Worm (Caenorhabditis elegans): ENCODE measurements around the gene C09F5.1.

C09F5.1 gene

DNA sequence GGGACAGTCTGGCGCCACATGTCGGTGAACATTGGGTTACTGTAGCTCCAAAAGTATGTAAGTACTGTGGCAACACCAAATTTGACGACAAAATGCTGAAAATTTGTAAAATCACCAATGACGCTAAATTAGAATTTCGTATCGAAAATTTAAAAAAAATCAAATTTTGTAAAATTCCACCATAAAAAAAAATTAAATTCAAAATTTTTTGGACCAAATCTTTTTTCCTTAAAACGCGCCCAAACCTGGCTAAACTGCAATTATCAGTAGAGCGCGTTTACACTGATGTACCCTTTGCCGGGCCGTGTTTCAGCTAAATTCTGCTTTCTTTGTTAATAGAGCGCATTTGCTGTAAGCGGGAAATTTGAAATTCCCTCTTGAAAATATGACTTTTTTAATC, 27.1 kb upstream of the C09F5.1 start, which contains the start of gene T19C3.6:
T19C3.6 (minus strand) TSS at position 101 of the 400 bp plus-strand sequence.
- TF ChIP-seq zip-11 (GFP tag; IDR thresholded peaks at IDR 0.05) (no peak), hif-1 (tag; optimal IDR thresholded peaks at IDR 0.05) (no peak), lin-38 (GFP tag; IDR thresholded peaks at IDR 0.05) (peak; percentile 72)

DNA sequence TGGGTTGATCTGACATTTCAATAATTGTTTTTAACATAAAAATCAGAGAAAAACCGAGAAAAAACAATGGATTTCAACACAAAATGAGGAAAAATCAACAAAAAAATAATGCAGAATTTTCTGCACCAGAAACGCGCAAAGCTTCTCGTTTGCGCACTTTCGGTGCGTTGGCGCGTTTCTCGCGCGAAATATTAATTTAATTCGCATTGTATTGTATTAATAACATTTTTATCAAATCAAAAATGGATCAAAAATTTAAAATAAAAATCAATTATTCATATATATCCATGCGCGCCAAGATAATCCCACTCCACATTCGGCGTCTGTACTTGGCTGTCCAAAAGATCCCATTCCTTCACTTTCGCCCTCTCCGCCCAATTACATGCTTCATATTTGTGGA, 23.9 kb upstream of the C09F5.1 start, which contains the start of gene fem-2:
fem-2 (minus strand) TSS at position 9 of the 400 bp plus-strand sequence.
- TF ChIP-seq hmg-1.1 (GFP tag; IDR thresholded peaks at IDR 0.05) (peak; percentile 33; the same call in 1 of the 2 replicates), dmd-9 (GFP tag; IDR thresholded peaks at IDR 0.05) (no peak), nhr-28 (tag; optimal IDR thresholded peaks at IDR 0.05) (no peak), mes-2 (tag; optimal IDR thresholded peaks at IDR 0.05; ENCODE audit: poor library complexity, severe bottlenecking) (peak; percentile 61), mep-1 (tag; optimal IDR thresholded peaks at IDR 0.05) (peak; percentile 30), hlh-30 (tag; optimal IDR thresholded peaks at IDR 0.05; ENCODE audit: insufficient read depth) (peak; percentile 40), ceh-82 (tag; optimal IDR thresholded peaks at IDR 0.05) (no peak), dpl-1 (GFP tag; optimal IDR thresholded peaks at IDR 0.05) (peak; percentile 22), ces-1 (GFP tag; optimal IDR thresholded peaks at IDR 0.05) (no peak), dve-1 (tag; optimal IDR thresholded peaks at IDR 0.05; ENCODE audit: insufficient read depth) (peak; percentile 34), ztf-11 (tag; optimal IDR thresholded peaks at IDR 0.05) (no peak), lsy-2 (tag; optimal IDR thresholded peaks at IDR 0.05) (peak in 1 of 2 experiments; percentile 58), lin-38 (GFP tag; IDR thresholded peaks at IDR 0.05) (peak; percentile 59), ceh-62 (tag; optimal IDR thresholded peaks at IDR 0.05) (no peak), T20F7.1 (GFP tag; optimal IDR thresholded peaks at IDR 0.05) (no peak), spr-3 (GFP tag; optimal IDR thresholded peaks at IDR 0.05) (no peak), daf-16 (GFP tag; optimal IDR thresholded peaks at IDR 0.05) (no peak), daf-16 (tag; optimal IDR thresholded peaks at IDR 0.05) (peak; percentile 13)

DNA sequence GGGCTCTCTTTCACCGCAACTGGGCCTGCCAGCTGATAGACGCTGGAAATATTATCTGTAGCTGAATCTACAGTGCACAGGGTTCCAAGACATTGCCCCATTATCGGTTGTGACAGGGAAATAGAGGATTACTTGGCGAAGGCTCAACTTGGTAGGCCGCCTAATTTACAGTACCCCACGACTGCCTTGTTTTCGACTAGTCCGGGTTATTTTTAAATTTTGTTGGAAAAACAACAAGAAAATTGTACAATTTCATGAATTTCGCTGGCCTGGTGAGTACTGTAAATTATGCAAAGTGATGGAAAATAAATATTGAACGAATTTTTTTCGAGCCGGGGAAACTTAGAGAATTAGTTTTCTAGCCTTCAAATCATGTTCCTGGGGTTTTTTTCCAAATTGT, 22.4 kb upstream of the C09F5.1 start, which contains the start of gene T19C3.7:
T19C3.7 (minus strand) TSS at position 101 of the 400 bp plus-strand sequence.
- no peak for TF ChIP-seq daf-12 (tag; optimal IDR thresholded peaks at IDR 0.05)
- TF ChIP-seq ctbp-1 (GFP tag; IDR thresholded peaks at IDR 0.05): no peak
- TF ChIP-seq dmd-8 (GFP tag; IDR thresholded peaks at IDR 0.05): no peak
- TF ChIP-seq Y5F2A.4 (GFP tag; optimal IDR thresholded peaks at IDR 0.05): no peak
- no peak for TF ChIP-seq nhr-102 (tag; optimal IDR thresholded peaks at IDR 0.05)
- no peak for TF ChIP-seq php-3 (GFP tag; IDR thresholded peaks at IDR 0.05)
- no peak for TF ChIP-seq dve-1 (tag; optimal IDR thresholded peaks at IDR 0.05; ENCODE audit: insufficient read depth)
- TF ChIP-seq mdl-1 (tag; optimal IDR thresholded peaks at IDR 0.05): no peak
- TF ChIP-seq Y48G9A.11 (GFP tag; IDR thresholded peaks at IDR 0.05): no peak
- no peak for TF ChIP-seq cey-2 (tag; optimal IDR thresholded peaks at IDR 0.05; ENCODE audit: borderline replicate concordance, insufficient read depth)

DNA sequence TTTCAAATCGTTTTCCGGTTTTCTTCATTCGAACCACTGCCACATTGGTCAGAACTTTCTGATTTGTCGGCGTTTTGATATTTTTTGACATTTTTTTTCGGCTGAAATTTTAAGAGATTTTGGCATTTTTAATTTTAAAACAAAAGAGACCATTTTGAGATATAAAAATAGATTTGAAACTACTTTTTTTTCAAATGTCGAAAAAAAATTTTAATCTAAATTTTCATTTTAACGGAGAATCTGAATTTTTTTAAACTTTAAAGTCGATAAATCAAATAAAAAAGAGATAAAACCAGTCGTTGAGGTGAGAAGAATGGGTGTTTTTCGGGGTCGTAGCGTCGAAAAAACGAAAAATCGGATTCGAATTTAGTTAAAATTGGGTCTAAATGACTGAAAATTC, 20.2 kb upstream of the C09F5.1 start, which contains the start of gene sbds-1:
sbds-1 (minus strand) TSS at position 101 of the 400 bp plus-strand sequence.
- TF ChIP-seq F44E2.7 (GFP tag; IDR thresholded peaks at IDR 0.05): no peak
- 0 out of 2 replicates have a peak, but pooled peaks have one; percentile 7 for TF ChIP-seq lin-38 (GFP tag; IDR thresholded peaks at IDR 0.05)

DNA sequence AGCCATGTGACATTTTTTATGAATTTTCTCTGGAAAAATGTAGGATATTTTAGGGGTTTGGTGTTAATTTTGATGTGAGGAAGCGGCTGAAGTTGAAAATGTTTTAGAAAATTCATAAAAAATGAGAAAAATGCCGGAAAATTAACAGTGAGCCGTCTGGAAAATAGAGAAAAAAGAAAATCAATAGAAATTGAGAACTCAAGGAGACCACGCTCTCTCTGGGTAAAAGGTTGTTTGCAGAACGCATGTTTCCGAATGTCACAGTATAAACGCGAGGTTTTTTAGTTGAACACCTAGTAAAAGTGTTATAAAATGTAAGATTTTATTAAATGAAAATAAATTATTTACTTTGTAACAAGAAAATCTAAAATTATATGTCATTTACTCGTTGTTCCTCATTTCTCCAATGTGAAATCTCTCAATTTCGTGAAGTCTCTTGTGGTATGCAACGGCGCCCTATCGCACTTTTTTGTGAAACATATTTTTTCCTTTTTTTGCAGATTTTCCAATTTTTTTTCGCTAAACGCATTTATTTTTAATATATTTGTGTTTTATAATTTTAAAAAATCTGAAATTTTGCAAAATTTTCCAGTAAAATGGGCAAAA, 18.2 kb upstream of the C09F5.1 start, which contains the start of the genes tag-266 and tag-267:
tag-266 (minus strand) TSS at position 29 of the 606 bp plus-strand sequence.
tag-267 (plus strand) TSS at position 593 of the 606 bp plus-strand sequence.
- TF ChIP-seq fkh-10 (GFP tag; optimal IDR thresholded peaks at IDR 0.05) (peak; percentile 62), spr-1 (tag; optimal IDR thresholded peaks at IDR 0.05) (peak; percentile 23), tag-97 (GFP tag; IDR thresholded peaks at IDR 0.05) (no peak), ceh-28 (tag; optimal IDR thresholded peaks at IDR 0.05) (no peak), nhr-42 (GFP tag; IDR thresholded peaks at IDR 0.05) (no peak), skn-1 (tag; optimal IDR thresholded peaks at IDR 0.05) (no peak), mes-2 (tag; optimal IDR thresholded peaks at IDR 0.05; ENCODE audit: poor library complexity, severe bottlenecking) (peak; percentile 87), daf-16 (GFP tag; optimal IDR thresholded peaks at IDR 0.05) (no peak), daf-16 (tag; optimal IDR thresholded peaks at IDR 0.05) (peak; percentile 32), lin-38 (GFP tag; IDR thresholded peaks at IDR 0.05) (peak; percentile 97), zfp-3 (GFP tag; conservative IDR thresholded peaks at IDR 0.05) (no peak), mep-1 (tag; optimal IDR thresholded peaks at IDR 0.05) (peak; percentile 78), lsy-2 (tag; optimal IDR thresholded peaks at IDR 0.05) (peak in 1 of 2 experiments; percentile 73), hlh-11 (tag; optimal IDR thresholded peaks at IDR 0.05) (peak; percentile 36), pha-4 (GFP tag; IDR thresholded peaks at IDR 0.05) (peak; percentile 38; the same call in 1 of the 2 replicates), pha-4 (tag; optimal IDR thresholded peaks at IDR 0.05) (no peak), nhr-11 (tag; optimal IDR thresholded peaks at IDR 0.05) (peak; percentile 44), egl-27 (tag; optimal IDR thresholded peaks at IDR 0.05) (no peak), hif-1 (tag; optimal IDR thresholded peaks at IDR 0.05) (peak in 1 of 2 experiments; percentile 91)
